Fruit fly (Drosophila melanogaster): ENCODE measurements around the gene CG33229.

The CG33229 gene

dm6 chr3L:262724-263177 lies 39.1 kb downstream of the CG33229 start:
- no peak for TF ChIP-seq noc (tag; optimal IDR thresholded peaks at IDR 0.05)

dm6 chr3L:263500-264377 lies 40.1 kb downstream of the CG33229 start:
- TF ChIP-seq noc (tag; optimal IDR thresholded peaks at IDR 0.05), result no peak

- peak; percentile 38 for TF ChIP-seq noc (tag; optimal IDR thresholded peaks at IDR 0.05)
These were observed 40.9 kb downstream of the CG33229 start, which contains the start of the genes Tudor-SN and mRpL17 for dm6 chr3L:264378-265151. Gene Tudor-SN, minus strand, starts transcription at chr3L:264380. Gene mRpL17, plus strand, starts transcription at chr3L:264779.

dm6 chr3L:265808-266207 lies 42.2 kb downstream of the CG33229 start, which contains the start of gene CG34263:
Gene CG34263, minus strand, starts transcription at chr3L:265908.
- no peak for TF ChIP-seq noc (tag; optimal IDR thresholded peaks at IDR 0.05)

dm6 chr3L:267083-267482 lies 43.4 kb downstream of the CG33229 start, which contains the start of gene miple1:
Gene miple1, plus strand, starts transcription at chr3L:267299.
- no peak for TF ChIP-seq noc (tag; optimal IDR thresholded peaks at IDR 0.05)

- no peak for TF ChIP-seq noc (tag; optimal IDR thresholded peaks at IDR 0.05)
These were observed 44.0 kb downstream of the CG33229 start for dm6 chr3L:267618-268017.

- peak; percentile 47 for TF ChIP-seq noc (tag; optimal IDR thresholded peaks at IDR 0.05)
These were observed 47.3 kb downstream of the CG33229 start, which contains the start of gene miple2 for dm6 chr3L:270760-271500. Gene miple2, plus strand, starts transcription at chr3L:271200.

- TF ChIP-seq noc (tag; optimal IDR thresholded peaks at IDR 0.05), result no peak
These were observed 48.0 kb downstream of the CG33229 start for dm6 chr3L:271501-272249.

- no peak for TF ChIP-seq noc (tag; optimal IDR thresholded peaks at IDR 0.05)
These were observed 49.6 kb downstream of the CG33229 start, which contains the start of gene CG32845 for dm6 chr3L:273291-273690. Gene CG32845, minus strand, starts transcription at chr3L:273391.

- no peak for TF ChIP-seq noc (tag; optimal IDR thresholded peaks at IDR 0.05)
These were observed 51.2 kb downstream of the CG33229 start, which contains the start of gene ttm2 for dm6 chr3L:274855-275254. Gene ttm2, plus strand, starts transcription at chr3L:275155.

Data from whole organism, larva.